Worm (Caenorhabditis elegans) whole organism, L4 larva: ENCODE measurements around the gene C27C12.1.

ENCODE experiments used
- T26A8.4 ChIP-seq: fragments of 200-800 bp; sonication (Bioruptor generic); IDR thresholded peaks from 2 replicates; pipeline ENCODE4 v1.3.6; 2022; ENCODE audit warnings: missing genetic modification characterization, missing compliant biosample characterization
- ZK546.5 ChIP-seq, 2 experiments: sonication (generic microtip); optimal IDR thresholded peaks; 2 replicates each; lab custom pipeline; 2017; ENCODE audit warnings: missing biosample characterization in 2 of 2, missing genetic modification characterization in 2 of 2
- ceh-32 ChIP-seq: sonication (generic microtip); optimal IDR thresholded peaks from 2 replicates; lab custom pipeline; 2016; ENCODE audit warnings: mild to moderate bottlenecking, missing genetic modification characterization, missing compliant biosample characterization; ENCODE audit not compliant: poor library complexity
- ceh-82 ChIP-seq: sonication (generic microtip); optimal IDR thresholded peaks from 2 replicates; lab custom pipeline; 2017; ENCODE audit warnings: missing biosample characterization, missing genetic modification characterization
- daf-12 ChIP-seq: fragments of 150-350 bp; optimal IDR thresholded peaks from 2 replicates; lab custom pipeline; 2014; ENCODE audit warnings: missing biosample characterization, missing genetic modification reagents, missing genetic modification characterization
- daf-8 ChIP-seq: fragments of 200-800 bp; sonication (Bioruptor generic); IDR thresholded peaks from 2 replicates; pipeline ENCODE4 v1.3.6; 2022; ENCODE audit warnings: missing genetic modification characterization, missing compliant biosample characterization
- dpl-1 ChIP-seq: fragments of 150-350 bp; optimal IDR thresholded peaks from 2 replicates; lab custom pipeline; 2014; ENCODE audit warnings: missing biosample characterization, missing genetic modification reagents, missing genetic modification characterization
- mdl-1 ChIP-seq, 2 experiments: fragments of 150-350 bp in 1 of 2; sonication (generic microtip) in 1 of 2; optimal IDR thresholded peaks; 2 replicates each; lab custom pipeline; 2014 to 2017; ENCODE audit warnings: missing biosample characterization in 2 of 2, missing genetic modification characterization in 2 of 2
- mep-1 ChIP-seq: fragments of 150-350 bp; sonication (generic microtip); optimal IDR thresholded peaks from 3 replicates; lab custom pipeline; 2014; ENCODE audit warnings: missing biosample characterization, missing genetic modification characterization
- nhr-11 ChIP-seq: fragments of 150-350 bp; optimal IDR thresholded peaks from 2 replicates; lab custom pipeline; 2014; ENCODE audit warnings: missing biosample characterization, missing genetic modification characterization
- snpc-4 ChIP-seq: fragments of 150-350 bp; optimal IDR thresholded peaks from 2 replicates; lab custom pipeline; 2014; ENCODE audit warnings: missing biosample characterization, missing genetic modification characterization

ce11 chrX:14849054-14849453 lies 4.5 kb downstream of the C27C12.1 start, which contains the start of gene acd-3:
- TF ChIP-seq dpl-1 (GFP tag; lab: Kevin White, UChicago) (no peak), mep-1 (peak; percentile 33), T26A8.4 (no peak), daf-8 (GFP tag; lab: Robert Waterston, UW) (no peak), ceh-32 (no peak), daf-12 (no peak), snpc-4 (tag; lab: Kevin White, UChicago) (no peak), nhr-11 (no peak), mdl-1 (tag; optimal IDR thresholded peaks at IDR 0.05; lab: Kevin White, UChicago) (no peak), ceh-82 (tag; lab: Kevin White, UChicago) (no peak), ZK546.5 (tag; optimal IDR thresholded peaks at IDR 0.05; lab: Kevin White, UChicago) (no peak)
